Worm (Caenorhabditis elegans) whole organism, midembryonic: ENCODE results near the gene str-254.

Experiments
- cog-1 ChIP-seq: sonication (generic microtip); optimal IDR thresholded peaks from 2 replicates; lab custom pipeline; 2016; ENCODE audit warnings: missing genetic modification characterization, missing compliant biosample characterization
- ref-1 ChIP-seq: fragments of 200-800 bp; sonication (Bioruptor generic); conservative IDR thresholded peaks from 2 replicates; pipeline ENCODE4 v1.3.6; 2022; ENCODE audit warnings: missing genetic modification reagents, missing genetic modification characterization, missing compliant biosample characterization
- ztf-23 ChIP-seq: fragments of 200-800 bp; sonication (Bioruptor generic); IDR thresholded peaks from 2 replicates; pipeline ENCODE4 v1.3.6; 2022; ENCODE audit warnings: missing genetic modification reagents, missing genetic modification characterization, missing compliant biosample characterization

- no peak for TF ChIP-seq ztf-23 (GFP tag; lab: Robert Waterston, UW)
- TF ChIP-seq cog-1 (tag; lab: Kevin White, UChicago) = no peak
- TF ChIP-seq ref-1 (GFP tag; lab: Robert Waterston, UW) = no peak
Observed at ce11 chrV:16148805-16149204, 4.5 kb downstream of the str-254 start, which contains the start of gene F10A3.4.
